Worm (Caenorhabditis elegans) whole organism, L3 larva: ENCODE results near the gene C16C8.22.

Source experiments
- ama-1 ChIP-seq: fragments of 150-350 bp; optimal IDR thresholded peaks from 2 replicates; lab custom pipeline; 2018
- mdl-1 ChIP-seq: fragments of 150-350 bp; optimal IDR thresholded peaks from 2 replicates; lab custom pipeline; 2014; ENCODE audit warnings: missing biosample characterization, missing genetic modification characterization
- nfya-1 ChIP-seq: sonication (generic microtip); optimal IDR thresholded peaks from 2 replicates; lab custom pipeline; 2017; ENCODE audit warnings: missing genetic modification characterization, mild to moderate bottlenecking, missing compliant biosample characterization, antibody characterized with exemption, moderate library complexity; ENCODE audit not compliant: insufficient read depth
- nhr-11 ChIP-seq: fragments of 150-350 bp; optimal IDR thresholded peaks from 2 replicates; lab custom pipeline; 2014; ENCODE audit warnings: missing biosample characterization, missing genetic modification characterization
- nhr-25 ChIP-seq: sonication (generic microtip); optimal IDR thresholded peaks from 2 replicates; lab custom pipeline; 2017; ENCODE audit warnings: missing biosample characterization, missing genetic modification characterization
- nhr-77 ChIP-seq: fragments of 150-350 bp; optimal IDR thresholded peaks from 2 replicates; lab custom pipeline; 2014; ENCODE audit warnings: missing biosample characterization, missing genetic modification characterization
- pha-4 ChIP-seq: fragments of 150-350 bp; optimal IDR thresholded peaks from 2 replicates; lab custom pipeline; 2014; ENCODE audit warnings: missing biosample characterization, missing genetic modification reagents, missing genetic modification characterization
- sea-2 ChIP-seq: fragments of 150-350 bp; sonication (generic microtip); optimal IDR thresholded peaks from 4 replicates; lab custom pipeline; 2014; ENCODE audit warnings: missing biosample characterization, missing genetic modification reagents, missing genetic modification characterization
- skn-1 ChIP-seq: fragments of 150-350 bp; optimal IDR thresholded peaks from 2 replicates; lab custom pipeline; 2014; ENCODE audit warnings: missing biosample characterization, missing genetic modification characterization
- snpc-4 ChIP-seq: fragments of 150-350 bp; optimal IDR thresholded peaks from 2 replicates; lab custom pipeline; 2014; ENCODE audit warnings: missing biosample characterization, missing genetic modification characterization
- unc-39 ChIP-seq: sonication (generic microtip); optimal IDR thresholded peaks from 4 replicates; lab custom pipeline; 2017; ENCODE audit warnings: missing biosample characterization, missing genetic modification characterization
- unc-62 ChIP-seq: fragments of 150-350 bp; sonication (generic microtip); optimal IDR thresholded peaks from 4 replicates; lab custom pipeline; 2014; ENCODE audit warnings: missing biosample characterization, missing genetic modification reagents, missing genetic modification characterization
- zag-1 ChIP-seq: fragments of 150-350 bp; optimal IDR thresholded peaks from 2 replicates; lab custom pipeline; 2014; ENCODE audit warnings: missing biosample characterization, missing genetic modification characterization
- ztf-11 ChIP-seq: fragments of 150-350 bp; optimal IDR thresholded peaks from 2 replicates; lab custom pipeline; 2014; ENCODE audit warnings: missing biosample characterization, missing genetic modification characterization

DNA sequence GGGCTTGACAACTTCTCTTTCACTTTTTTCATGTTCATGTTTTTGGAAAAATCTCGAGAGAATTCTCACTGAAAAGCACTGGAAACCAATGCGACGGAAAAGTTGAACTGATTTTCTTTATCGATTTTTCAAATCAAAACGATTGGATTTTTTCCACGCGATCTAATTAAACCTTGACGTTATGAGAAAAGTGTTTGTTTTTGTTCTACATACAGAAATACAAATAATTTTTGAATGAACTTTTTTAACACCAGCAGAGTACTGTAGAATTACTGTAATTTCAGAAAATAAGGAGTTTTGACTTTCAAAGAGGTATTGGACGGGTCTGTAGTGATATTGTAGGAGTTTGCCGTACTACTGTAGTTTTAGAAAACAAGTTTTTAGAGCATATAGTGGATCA is 40.2 kb downstream of the C16C8.22 start, which contains the start of gene nep-10:
- TF ChIP-seq ztf-11 (tag; lab: Kevin White, UChicago): no peak
- TF ChIP-seq snpc-4: no peak
- TF ChIP-seq nhr-11 (tag; lab: Kevin White, UChicago): no peak
- TF ChIP-seq nfya-1 (tag; lab: Kevin White, UChicago): no peak
- TF ChIP-seq zag-1 (tag; lab: Kevin White, UChicago): no peak
- no peak for TF ChIP-seq unc-39 (tag; lab: Kevin White, UChicago)
- TF ChIP-seq skn-1 (tag; lab: Kevin White, UChicago): no peak
- no peak for TF ChIP-seq sea-2 (GFP tag; lab: Kevin White, UChicago)
- no peak for TF ChIP-seq pha-4 (tag; lab: Kevin White, UChicago)
- TF ChIP-seq nhr-77: no peak
- TF ChIP-seq mdl-1: no peak
- TF ChIP-seq ama-1 (lab: Kevin White, UChicago): no peak
- no peak for TF ChIP-seq nhr-25
- TF ChIP-seq unc-62 (GFP tag; lab: Kevin White, UChicago): no peak
